Fruit fly (Drosophila melanogaster) whole organism, larva: ENCODE data around the gene CG4596.

Source experiments
- noc ChIP-seq: fragments of 200-800 bp; sonication (Bioruptor generic); optimal IDR thresholded peaks from 3 replicates; lab custom pipeline; 2019; ENCODE audit warnings: missing biosample characterization, mild to moderate bottlenecking, missing genetic modification characterization, moderate library complexity

The CG4596 gene

DNA sequence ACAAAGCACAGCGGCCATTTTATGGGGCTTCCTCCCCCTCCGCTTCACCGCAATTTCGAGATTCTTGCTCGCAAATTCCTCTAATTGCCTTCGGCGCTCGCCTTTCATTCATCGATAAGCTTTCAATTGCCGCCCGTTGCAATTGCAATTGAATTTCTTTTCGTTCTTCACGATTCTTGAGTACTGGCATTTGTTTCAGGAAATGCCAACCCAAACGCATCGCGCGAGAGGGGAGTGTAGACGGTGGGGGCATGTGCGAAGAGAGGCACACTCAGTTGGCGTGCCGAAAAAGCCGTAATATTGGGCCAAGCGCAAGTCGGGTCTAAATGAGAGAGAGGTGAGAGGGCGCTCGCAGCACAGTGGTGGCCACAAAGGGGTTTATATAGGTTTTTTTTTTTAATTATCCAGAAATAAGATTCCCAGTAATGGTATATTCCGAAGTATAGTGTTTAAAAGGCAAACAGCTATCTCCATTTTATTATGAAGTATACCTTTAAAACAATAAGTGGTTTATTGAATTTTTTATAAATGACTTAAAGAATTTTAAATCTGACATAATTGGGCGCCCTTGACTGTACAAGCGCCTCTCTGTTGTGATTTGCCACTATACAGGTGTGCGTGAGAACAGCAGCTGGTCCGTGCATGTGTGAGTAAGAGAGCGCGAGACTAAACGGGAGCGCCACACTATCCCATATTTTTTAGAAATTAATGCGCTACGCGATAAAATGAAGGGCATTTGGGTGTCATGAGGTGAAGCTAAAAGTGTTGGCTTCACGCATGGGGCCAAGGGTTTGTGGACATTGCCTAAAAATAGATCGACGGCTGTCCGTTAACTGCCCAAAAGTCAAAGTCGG lies 13.9 kb downstream of the CG4596 start:
- TF ChIP-seq noc (tag; lab: Kevin White, UChicago): peak; percentile 96

dm6 chr3R:10888300-10888632 lies 15.4 kb downstream of the CG4596 start:
- TF ChIP-seq noc (tag; lab: Kevin White, UChicago): peak; percentile 48

DNA sequence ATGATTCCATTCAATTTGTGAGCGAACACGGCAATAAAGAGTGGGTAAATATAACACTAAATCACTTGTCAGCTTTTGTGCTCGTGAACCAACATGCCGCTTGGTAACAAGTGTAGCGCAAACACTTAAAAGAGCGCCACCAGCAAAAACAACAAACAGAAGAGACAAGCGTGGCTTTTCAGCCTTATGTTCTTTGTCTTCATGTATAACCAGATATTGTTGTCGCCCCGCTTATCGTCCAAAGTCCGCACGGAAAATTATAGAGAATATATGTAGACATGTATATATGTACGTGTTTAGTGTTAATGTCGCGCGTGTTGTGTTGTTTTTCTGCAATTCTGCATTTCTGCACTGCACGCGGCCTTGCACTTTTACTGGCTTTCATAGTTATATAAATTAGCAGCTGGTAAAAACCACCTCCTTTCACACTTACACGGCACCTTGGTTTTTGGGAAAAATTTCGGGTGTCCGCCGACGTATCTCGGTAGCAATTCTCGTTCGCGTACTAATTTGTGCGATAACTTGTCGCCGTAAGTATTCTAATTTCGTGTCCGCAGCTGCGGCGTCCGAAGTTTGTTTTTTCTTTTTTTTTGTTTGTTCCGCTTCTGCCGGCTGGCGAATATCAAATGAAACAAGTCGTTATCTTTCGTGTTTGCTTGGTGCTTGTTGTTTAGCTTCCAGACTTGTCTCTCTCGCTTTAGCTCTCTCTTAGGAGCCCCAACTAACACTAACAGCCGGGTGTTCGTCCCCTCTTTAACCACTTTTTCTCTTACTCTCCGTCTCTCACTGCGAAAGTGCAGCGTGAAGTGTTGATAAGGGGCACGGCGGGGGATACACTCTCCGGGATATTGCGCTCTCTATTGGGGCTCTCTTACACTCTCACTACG lies 16.0 kb downstream of the CG4596 start:
- peak; percentile 76 for TF ChIP-seq noc (tag; lab: Kevin White, UChicago)

DNA sequence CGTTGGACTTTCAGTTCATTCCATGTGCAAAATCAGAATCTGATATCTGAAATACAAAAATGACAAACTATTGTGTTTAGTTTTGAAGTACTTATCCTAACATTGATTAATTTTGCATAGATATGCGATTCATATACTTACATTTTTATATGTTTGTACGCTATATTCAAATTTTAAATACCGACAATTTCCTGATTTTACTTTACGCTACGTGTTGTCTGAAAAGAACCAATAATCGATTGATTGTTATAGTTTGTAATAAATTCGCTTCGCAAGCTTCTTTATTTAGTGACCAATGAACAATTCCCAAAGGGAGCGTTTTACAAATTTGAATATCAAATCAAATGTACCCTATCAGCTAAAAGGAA lies 16.7 kb downstream of the CG4596 start, which contains the start of gene Ak3:
Ak3 (minus strand) TSS at position 69 of the 368 bp plus-strand sequence.
- TF ChIP-seq noc (tag; lab: Kevin White, UChicago): no peak

DNA sequence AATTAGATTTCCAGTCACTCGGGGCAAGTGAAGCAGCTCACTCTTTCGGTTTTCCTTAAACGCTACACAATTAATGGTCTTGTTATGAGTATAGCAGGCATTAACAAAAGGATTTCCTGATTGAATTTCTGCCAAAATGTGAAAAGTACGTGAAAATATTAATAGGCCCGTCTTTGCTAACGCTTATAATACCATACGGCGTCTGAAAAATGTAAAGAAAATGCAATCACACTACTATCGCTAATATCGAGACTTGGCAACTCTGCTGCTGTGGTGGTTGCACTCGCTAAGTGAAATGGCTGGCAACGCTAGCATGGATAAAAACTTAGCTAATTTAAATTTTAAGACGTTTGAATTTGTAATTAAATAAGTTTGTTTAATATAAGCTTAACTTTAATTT lies 20.5 kb downstream of the CG4596 start, which contains the start of gene CG6621:
CG6621 (minus strand) TSS at position 205 of the 400 bp plus-strand sequence.
- no peak for TF ChIP-seq noc (tag; lab: Kevin White, UChicago)
